Fruit fly (Drosophila melanogaster): Measurements from ENCODE around the gene CG34238.

CG34238 gene

dm6 chr3L:10669592-10670400 is 43.5 kb downstream of the CG34238 start:
- TF ChIP-seq Ets98B (GFP tag; IDR thresholded peaks at IDR 0.05): no peak
- TF ChIP-seq CG4496 (GFP tag; IDR thresholded peaks at IDR 0.05): no peak
- no peak for TF ChIP-seq rn (GFP tag; IDR thresholded peaks at IDR 0.05)
- no peak for TF ChIP-seq gl (tag; optimal IDR thresholded peaks at IDR 0.05)
- no peak for TF ChIP-seq CG14655 (GFP tag; optimal IDR thresholded peaks at IDR 0.05)
- TF ChIP-seq CG8301 (tag; optimal IDR thresholded peaks at IDR 0.05): no peak
- TF ChIP-seq CG10348 (GFP tag; IDR thresholded peaks at IDR 0.05): no peak
- no peak for TF ChIP-seq CG8159 (tag; optimal IDR thresholded peaks at IDR 0.05)
- no peak for TF ChIP-seq Snoo (tag; optimal IDR thresholded peaks at IDR 0.05)
- TF ChIP-seq CG12605 (GFP tag; IDR thresholded peaks at IDR 0.05): no peak

- TF ChIP-seq CG10348 (GFP tag; IDR thresholded peaks at IDR 0.05) (no peak), rn (GFP tag; IDR thresholded peaks at IDR 0.05) (no peak), Pif1B (GFP tag; optimal IDR thresholded peaks at IDR 0.05) (no peak), CG34367 (tag; optimal IDR thresholded peaks at IDR 0.05) (no peak), Ets98B (GFP tag; IDR thresholded peaks at IDR 0.05) (no peak), CG8301 (tag; optimal IDR thresholded peaks at IDR 0.05) (no peak), CG4496 (GFP tag; IDR thresholded peaks at IDR 0.05) (no peak), CG15710 (tag; optimal IDR thresholded peaks at IDR 0.05) (no peak), EcR (GFP tag; optimal IDR thresholded peaks at IDR 0.05) (no peak), CG12605 (GFP tag; IDR thresholded peaks at IDR 0.05) (no peak), fd96Ca (GFP tag; IDR thresholded peaks at IDR 0.05) (no peak)
These were observed 46.2 kb downstream of the CG34238 start for dm6 chr3L:10672540-10672939.

dm6 chr3L:10674145-10674547 is 47.8 kb downstream of the CG34238 start:
- TF ChIP-seq CG32121 (GFP tag; IDR thresholded peaks at IDR 0.05) (0 out of 2 replicates have a peak, but pooled peaks have one; percentile 32), CG4496 (GFP tag; IDR thresholded peaks at IDR 0.05) (no peak), CG13204 (GFP tag; optimal IDR thresholded peaks at IDR 0.05) (peak; percentile 9), Ets98B (GFP tag; IDR thresholded peaks at IDR 0.05) (peak; percentile 21; the same call in 1 of the 2 replicates), CG17806 (tag; optimal IDR thresholded peaks at IDR 0.05) (no peak), EcR (GFP tag; optimal IDR thresholded peaks at IDR 0.05) (peak; percentile 12)

- TF ChIP-seq CG15710 (tag; optimal IDR thresholded peaks at IDR 0.05) (no peak), fd96Ca (GFP tag; IDR thresholded peaks at IDR 0.05) (0 out of 3 replicates have a peak, but pooled peaks have one; percentile 15)
These were observed 48.6 kb downstream of the CG34238 start for dm6 chr3L:10674940-10675339.

- TF ChIP-seq CG15710 (tag; optimal IDR thresholded peaks at IDR 0.05) (peak; percentile 52), CG8159 (tag; optimal IDR thresholded peaks at IDR 0.05) (peak; percentile 73), CG10348 (GFP tag; IDR thresholded peaks at IDR 0.05) (no peak), fd96Ca (GFP tag; IDR thresholded peaks at IDR 0.05) (peak; percentile 76; the same call in 2 of the 3 replicates), CG34367 (tag; optimal IDR thresholded peaks at IDR 0.05) (peak; percentile 59), Pif1A (GFP tag; optimal IDR thresholded peaks at IDR 0.05) (peak; percentile 70), D1 (tag; optimal IDR thresholded peaks at IDR 0.05) (peak; percentile 52), EcR (GFP tag; optimal IDR thresholded peaks at IDR 0.05) (peak; percentile 73), CG8301 (tag; optimal IDR thresholded peaks at IDR 0.05) (peak; percentile 46), Ets98B (GFP tag; IDR thresholded peaks at IDR 0.05) (peak; percentile 85), Snoo (tag; optimal IDR thresholded peaks at IDR 0.05) (peak; percentile 67), CG17806 (tag; optimal IDR thresholded peaks at IDR 0.05) (peak; percentile 47), CG14655 (GFP tag; optimal IDR thresholded peaks at IDR 0.05) (peak; percentile 59), gl (tag; optimal IDR thresholded peaks at IDR 0.05) (peak; percentile 83), CG12605 (GFP tag; IDR thresholded peaks at IDR 0.05) (peak; percentile 78), Pif1B (GFP tag; optimal IDR thresholded peaks at IDR 0.05) (peak; percentile 58), rn (GFP tag; IDR thresholded peaks at IDR 0.05) (peak; percentile 53; the same call in 1 of the 2 replicates), CG9948 (tag; optimal IDR thresholded peaks at IDR 0.05) (peak; percentile 42), CG4496 (GFP tag; IDR thresholded peaks at IDR 0.05) (peak; percentile 84), CG13204 (GFP tag; optimal IDR thresholded peaks at IDR 0.05) (peak; percentile 80), CG32121 (GFP tag; IDR thresholded peaks at IDR 0.05) (peak; percentile 82)
These were observed 49.5 kb downstream of the CG34238 start for dm6 chr3L:10675635-10676393.
